Fruit fly (Drosophila melanogaster) whole organism, prepupa: Measurements from ENCODE around the gene CG9609.
A peak's percentile ranks its signal among the peaks of the same experiment; 100 is the strongest.

Source experiments
- CG6808 ChIP-seq: fragments of 200-800 bp; sonication (Bioruptor generic); optimal IDR thresholded peaks from 3 replicates; lab custom pipeline; 2017; ENCODE audit warnings: missing biosample characterization, missing genetic modification characterization, mild to moderate bottlenecking, moderate library complexity, missing genetic modification reagents
- Sox15 ChIP-seq: fragments of 200-800 bp; sonication (Bioruptor generic); optimal IDR thresholded peaks from 3 replicates; lab custom pipeline; 2016; ENCODE audit warnings: missing biosample characterization, missing genetic modification characterization
- achi ChIP-seq: fragments of 200-800 bp; sonication (Bioruptor generic); optimal IDR thresholded peaks from 3 replicates; lab custom pipeline; 2016; ENCODE audit warnings: missing biosample characterization, missing genetic modification characterization
- acj6 ChIP-seq: fragments of 200-800 bp; sonication (Bioruptor generic); optimal IDR thresholded peaks from 3 replicates; lab custom pipeline; 2016; ENCODE audit warnings: missing biosample characterization, missing genetic modification characterization
- lz ChIP-seq: fragments of 200-800 bp; sonication (Bioruptor generic); optimal IDR thresholded peaks from 3 replicates; lab custom pipeline; 2016; ENCODE audit warnings: missing biosample characterization, missing genetic modification characterization

- TF ChIP-seq achi (peak; percentile 83), lz (GFP tag; lab: Kevin White, UChicago) (peak; percentile 63), Sox15 (GFP tag; lab: Kevin White, UChicago) (peak; percentile 62), acj6 (GFP tag; lab: Kevin White, UChicago) (peak; percentile 85), CG6808 (GFP tag; lab: Kevin White, UChicago) (peak; percentile 83)
Observed at dm6 chrX:16833097-16833496, 46.3 kb upstream of the CG9609 start.
